Worm (Caenorhabditis elegans) whole organism, L1 larva: ENCODE results near the gene crld-1.
A peak's percentile ranks its signal among the peaks of the same experiment; 100 is the strongest.

Experiments
- C16A3.4 ChIP-seq: fragments of 150-350 bp; optimal IDR thresholded peaks from 2 replicates; lab custom pipeline; 2014; ENCODE audit warnings: missing biosample characterization, missing genetic modification characterization
- alr-1 ChIP-seq: fragments of 200-800 bp; sonication (Bioruptor generic); optimal IDR thresholded peaks from 2 replicates; lab custom pipeline; 2018; ENCODE audit warnings: borderline replicate concordance, mild to moderate bottlenecking, missing genetic modification characterization, missing compliant biosample characterization
- blmp-1 ChIP-seq: fragments of 150-350 bp; optimal IDR thresholded peaks from 2 replicates; lab custom pipeline; 2014; ENCODE audit warnings: missing biosample characterization, missing genetic modification characterization
- fkh-4 ChIP-seq: sonication (generic microtip); optimal IDR thresholded peaks from 2 replicates; lab custom pipeline; 2016; ENCODE audit warnings: missing compliant biosample characterization, missing genetic modification characterization, borderline replicate concordance
- grh-1 ChIP-seq: fragments of 200-800 bp; sonication (Bioruptor generic); IDR thresholded peaks from 2 replicates; pipeline ENCODE4 v1.3.6; 2022; ENCODE audit warnings: missing genetic modification reagents, missing genetic modification characterization, missing compliant biosample characterization
- nhr-47 ChIP-seq: sonication (generic microtip); optimal IDR thresholded peaks from 2 replicates; lab custom pipeline; 2016; ENCODE audit warnings: mild to moderate bottlenecking, missing genetic modification characterization, moderate library complexity, missing compliant biosample characterization
- nhr-76 ChIP-seq: sonication (generic microtip); optimal IDR thresholded peaks from 2 replicates; lab custom pipeline; 2017; ENCODE audit warnings: missing biosample characterization, missing genetic modification characterization
- unc-30 ChIP-seq: sonication (generic microtip); optimal IDR thresholded peaks from 2 replicates; lab custom pipeline; 2017; ENCODE audit warnings: missing biosample characterization, missing genetic modification characterization

crld-1 gene

DNA sequence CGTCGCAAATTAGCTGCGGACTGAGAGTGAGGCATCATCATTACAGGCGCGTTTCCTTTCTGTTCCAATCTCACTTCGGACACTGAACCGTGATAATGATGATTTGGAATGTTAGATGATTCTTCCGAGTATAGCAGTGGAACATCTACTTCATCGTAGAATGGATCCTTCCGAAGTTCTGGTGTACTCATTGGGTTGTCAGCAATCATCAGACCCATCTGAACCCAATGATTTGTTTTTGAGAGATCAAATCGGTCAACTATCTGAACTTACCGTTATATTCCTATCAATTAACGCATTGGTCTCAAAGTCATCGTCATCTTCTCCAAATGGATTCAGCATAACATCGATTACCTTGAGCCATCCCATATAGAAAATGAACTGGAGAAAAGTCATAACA is 45.8 kb downstream of the crld-1 start:
- TF ChIP-seq nhr-76 (tag; lab: Kevin White, UChicago) (no peak), alr-1 (tag; lab: Kevin White, UChicago) (no peak), nhr-47 (tag; lab: Kevin White, UChicago) (no peak), grh-1 (GFP tag; lab: Robert Waterston, UW) (no peak), fkh-4 (tag; lab: Kevin White, UChicago) (no peak), blmp-1 (tag; lab: Kevin White, UChicago) (peak; percentile 2)

DNA sequence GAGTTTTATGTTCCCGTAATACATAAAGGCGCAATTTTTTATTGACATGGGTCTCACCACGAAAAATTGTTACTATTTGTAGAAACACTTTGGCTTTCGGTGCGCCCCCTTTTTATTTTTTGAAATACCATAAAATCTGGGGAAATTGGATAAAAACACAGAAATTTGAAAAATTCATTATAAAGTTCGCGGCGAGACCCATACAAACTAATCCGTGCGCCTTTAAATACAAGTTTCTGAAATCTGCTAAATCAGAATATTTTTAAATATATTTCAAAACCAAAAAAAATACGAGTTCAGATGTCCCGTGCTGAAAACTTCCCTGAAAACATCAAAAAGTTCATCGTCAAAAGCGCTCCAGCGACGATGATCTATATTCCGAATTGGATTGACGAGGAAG is 46.9 kb downstream of the crld-1 start, which contains the start of gene B0564.2:
TSS of gene B0564.2 (plus strand) at position 301 of the 400 bp plus-strand sequence.
- TF ChIP-seq nhr-76 (tag; lab: Kevin White, UChicago) (no peak), C16A3.4 (tag; lab: Kevin White, UChicago) (no peak)

DNA sequence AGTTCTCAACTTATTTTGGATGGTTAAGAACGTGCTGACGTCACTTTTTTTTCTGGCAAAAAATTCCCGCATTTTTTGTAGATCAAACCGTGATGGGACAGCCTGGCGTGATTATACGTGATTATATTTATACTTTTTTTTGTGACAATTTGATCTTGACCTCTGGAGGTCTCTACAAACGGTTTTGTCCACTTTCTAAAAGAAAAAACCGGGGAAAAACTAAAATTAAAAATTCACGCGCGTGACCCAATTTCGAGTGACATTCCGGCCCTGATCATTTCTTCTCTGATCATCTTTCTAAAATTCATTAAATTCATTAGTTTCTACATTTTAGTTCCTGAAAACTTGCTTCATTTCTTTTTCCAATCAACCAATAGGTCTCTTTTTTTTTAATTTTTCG is 49.3 kb downstream of the crld-1 start, which contains the start of gene rde-11:
TSS of gene rde-11 (plus strand) at position 301 of the 400 bp plus-strand sequence.
- TF ChIP-seq unc-30 (tag; lab: Kevin White, UChicago) = no peak
